Worm (Caenorhabditis elegans) whole organism, early embryonic: Measurements from ENCODE around the gene hsp-4.

Source experiments
- B0310.2 ChIP-seq: sonication (generic microtip); optimal IDR thresholded peaks from 2 replicates; lab custom pipeline; 2016; ENCODE audit warnings: mild to moderate bottlenecking, missing genetic modification characterization, missing compliant biosample characterization
- F13C5.2 ChIP-seq: sonication (generic microtip); optimal IDR thresholded peaks from 2 replicates; lab custom pipeline; 2017; ENCODE audit warnings: mild to moderate bottlenecking, missing genetic modification characterization, inconsistent platforms, missing compliant biosample characterization
- aly-1 ChIP-seq: sonication (generic microtip); optimal IDR thresholded peaks from 2 replicates; lab custom pipeline; 2016; ENCODE audit warnings: missing genetic modification characterization, missing compliant biosample characterization
- ama-1 ChIP-seq: fragments of 150-350 bp; optimal IDR thresholded peaks from 2 replicates; lab custom pipeline; 2014
- ceh-13 ChIP-seq: fragments of 200-800 bp; sonication (Bioruptor generic); optimal IDR thresholded peaks from 2 replicates; lab custom pipeline; 2018; ENCODE audit warnings: mild to moderate bottlenecking, missing genetic modification characterization, missing compliant biosample characterization
- ceh-36 ChIP-seq: sonication (generic microtip); optimal IDR thresholded peaks from 2 replicates; lab custom pipeline; 2016; ENCODE audit warnings: missing genetic modification characterization, inconsistent platforms, missing compliant biosample characterization
- ets-7 ChIP-seq: sonication (generic microtip); optimal IDR thresholded peaks from 2 replicates; lab custom pipeline; 2016; ENCODE audit warnings: missing genotype, missing genetic modification characterization, missing compliant biosample characterization
- flt-1 ChIP-seq: fragments of 200-800 bp; sonication (Bioruptor generic); IDR thresholded peaks from 2 replicates; pipeline ENCODE4 v1.3.6; 2022; ENCODE audit warnings: missing genetic modification characterization, missing compliant biosample characterization
- hmbx-1 ChIP-seq: sonication (generic microtip); optimal IDR thresholded peaks from 2 replicates; lab custom pipeline; 2016; ENCODE audit warnings: mild to moderate bottlenecking, missing genetic modification characterization, missing compliant biosample characterization
- hmg-4 ChIP-seq: fragments of 200-800 bp; sonication (Bioruptor generic); optimal IDR thresholded peaks from 2 replicates; lab custom pipeline; 2018; ENCODE audit warnings: mild to moderate bottlenecking, missing genetic modification characterization, missing compliant biosample characterization
- hnd-1 ChIP-seq: sonication (generic microtip); optimal IDR thresholded peaks from 2 replicates; lab custom pipeline; 2016; ENCODE audit warnings: missing genetic modification characterization, missing compliant biosample characterization
- pes-1 ChIP-seq: fragments of 200-800 bp; sonication (Bioruptor generic); IDR thresholded peaks from 2 replicates; pipeline ENCODE4 v1.3.6; 2022; ENCODE audit warnings: missing genetic modification reagents, missing genetic modification characterization, missing compliant biosample characterization
- scrt-1 ChIP-seq: fragments of 200-800 bp; sonication (Bioruptor generic); IDR thresholded peaks from 2 replicates; pipeline ENCODE4 v1.3.6; 2022; ENCODE audit warnings: missing genetic modification characterization, missing compliant biosample characterization
- sea-1 ChIP-seq: fragments of 200-800 bp; sonication (Bioruptor generic); conservative IDR thresholded peaks from 2 replicates; pipeline ENCODE4 v1.3.6; 2022; ENCODE audit warnings: missing genetic modification characterization, missing compliant biosample characterization
- tbx-11 ChIP-seq: fragments of 200-800 bp; sonication (Bioruptor generic); IDR thresholded peaks from 2 replicates; pipeline ENCODE4 v1.3.6; 2022; ENCODE audit warnings: missing genetic modification characterization, missing compliant biosample characterization
- tbx-37 ChIP-seq: fragments of 200-800 bp; sonication (Bioruptor generic); conservative IDR thresholded peaks from 2 replicates; pipeline ENCODE4 v1.3.6; 2022; ENCODE audit warnings: missing genetic modification reagents, missing genetic modification characterization, missing compliant biosample characterization
- tra-4 ChIP-seq: sonication (generic microtip); optimal IDR thresholded peaks from 2 replicates; lab custom pipeline; 2017; ENCODE audit warnings: missing genetic modification characterization, missing compliant biosample characterization

Gene hsp-4

ce11 chrII:7356773-7357172 lies 4.3 kb upstream of the hsp-4 start:
- TF ChIP-seq ets-7: no peak
- no peak for TF ChIP-seq tbx-37 (GFP tag; lab: Robert Waterston, UW)
- TF ChIP-seq pes-1 (GFP tag; lab: Robert Waterston, UW): no peak
- TF ChIP-seq scrt-1 (GFP tag; lab: Robert Waterston, UW): no peak
- TF ChIP-seq B0310.2 (tag; lab: Kevin White, UChicago): no peak

ce11 chrII:7356326-7356725 lies 3.9 kb upstream of the hsp-4 start, which contains the start of gene haf-2:
TSS of gene haf-2 (minus strand) at chrII:7356426.
- TF ChIP-seq ceh-13 (GFP tag; lab: Kevin White, UChicago) (no peak), B0310.2 (tag; lab: Kevin White, UChicago) (no peak), tbx-11 (GFP tag; lab: Robert Waterston, UW) (no peak), ets-7 (no peak), ama-1 (no peak), aly-1 (tag; lab: Kevin White, UChicago) (no peak), tbx-37 (GFP tag; lab: Robert Waterston, UW) (no peak), scrt-1 (GFP tag; lab: Robert Waterston, UW) (no peak), F13C5.2 (no peak)

DNA sequence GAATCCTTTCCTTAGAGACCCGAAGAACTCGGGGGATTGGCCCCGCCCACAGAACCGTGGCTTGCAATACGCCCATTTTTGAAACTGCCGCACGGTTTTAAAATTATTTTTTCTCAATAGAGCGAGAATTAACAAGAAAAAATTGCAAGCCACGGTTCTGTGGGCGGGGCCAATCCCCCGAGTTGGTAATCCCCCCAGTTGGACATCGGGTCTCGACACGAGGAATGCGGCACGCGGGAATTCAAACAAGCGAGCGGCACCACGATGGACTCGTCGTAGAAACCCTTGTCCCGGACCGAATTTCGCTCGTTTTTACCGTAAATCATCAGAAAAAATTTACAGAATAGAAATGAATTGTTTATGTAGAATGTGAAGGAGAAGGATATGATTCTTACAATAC lies 582 bp upstream of the hsp-4 start:
- peak; percentile 12 for TF ChIP-seq ceh-36 (tag; lab: Kevin White, UChicago)
- no peak for TF ChIP-seq hmg-4 (GFP tag; lab: Kevin White, UChicago)

- TF ChIP-seq flt-1 (GFP tag; lab: Robert Waterston, UW) (no peak), pes-1 (GFP tag; lab: Robert Waterston, UW) (no peak), hmbx-1 (tag; lab: Kevin White, UChicago) (no peak), ama-1 (no peak), aly-1 (tag; lab: Kevin White, UChicago) (no peak), sea-1 (no peak), scrt-1 (GFP tag; lab: Robert Waterston, UW) (no peak), ceh-13 (GFP tag; lab: Kevin White, UChicago) (no peak), hmg-4 (GFP tag; lab: Kevin White, UChicago) (no peak), F13C5.2 (no peak), tbx-11 (GFP tag; lab: Robert Waterston, UW) (no peak), tbx-37 (GFP tag; lab: Robert Waterston, UW) (no peak)
Observed at ce11 chrII:7348063-7348462, 4.4 kb downstream of the hsp-4 start.

ce11 chrII:7345858-7346257 lies 6.6 kb downstream of the hsp-4 start:
- TF ChIP-seq hmg-4 (GFP tag; lab: Kevin White, UChicago): no peak
- no peak for TF ChIP-seq scrt-1 (GFP tag; lab: Robert Waterston, UW)
- TF ChIP-seq ets-7: no peak
- TF ChIP-seq hmbx-1 (tag; lab: Kevin White, UChicago): no peak
- TF ChIP-seq flt-1 (GFP tag; lab: Robert Waterston, UW): no peak
- no peak for TF ChIP-seq ama-1
- TF ChIP-seq B0310.2 (tag; lab: Kevin White, UChicago): no peak
- TF ChIP-seq ceh-13 (GFP tag; lab: Kevin White, UChicago): no peak
- TF ChIP-seq tbx-37 (GFP tag; lab: Robert Waterston, UW): no peak
- no peak for TF ChIP-seq hnd-1 (tag; lab: Kevin White, UChicago)
- TF ChIP-seq aly-1 (tag; lab: Kevin White, UChicago): no peak
- no peak for TF ChIP-seq pes-1 (GFP tag; lab: Robert Waterston, UW)
- no peak for TF ChIP-seq sea-1
- no peak for TF ChIP-seq tbx-11 (GFP tag; lab: Robert Waterston, UW)
- no peak for TF ChIP-seq tra-4
- no peak for TF ChIP-seq F13C5.2
- no peak for TF ChIP-seq ceh-36 (tag; lab: Kevin White, UChicago)

ce11 chrII:7343668-7344067 lies 8.8 kb downstream of the hsp-4 start:
- TF ChIP-seq tbx-11 (GFP tag; lab: Robert Waterston, UW) (no peak), hmbx-1 (tag; lab: Kevin White, UChicago) (no peak), scrt-1 (GFP tag; lab: Robert Waterston, UW) (no peak), flt-1 (GFP tag; lab: Robert Waterston, UW) (no peak), aly-1 (tag; lab: Kevin White, UChicago) (no peak), pes-1 (GFP tag; lab: Robert Waterston, UW) (no peak), hmg-4 (GFP tag; lab: Kevin White, UChicago) (no peak), B0310.2 (tag; lab: Kevin White, UChicago) (no peak), hnd-1 (tag; lab: Kevin White, UChicago) (no peak), F13C5.2 (no peak)

- TF ChIP-seq hnd-1 (tag; lab: Kevin White, UChicago): no peak
Observed at ce11 chrII:7342884-7343283, 9.6 kb downstream of the hsp-4 start.

DNA sequence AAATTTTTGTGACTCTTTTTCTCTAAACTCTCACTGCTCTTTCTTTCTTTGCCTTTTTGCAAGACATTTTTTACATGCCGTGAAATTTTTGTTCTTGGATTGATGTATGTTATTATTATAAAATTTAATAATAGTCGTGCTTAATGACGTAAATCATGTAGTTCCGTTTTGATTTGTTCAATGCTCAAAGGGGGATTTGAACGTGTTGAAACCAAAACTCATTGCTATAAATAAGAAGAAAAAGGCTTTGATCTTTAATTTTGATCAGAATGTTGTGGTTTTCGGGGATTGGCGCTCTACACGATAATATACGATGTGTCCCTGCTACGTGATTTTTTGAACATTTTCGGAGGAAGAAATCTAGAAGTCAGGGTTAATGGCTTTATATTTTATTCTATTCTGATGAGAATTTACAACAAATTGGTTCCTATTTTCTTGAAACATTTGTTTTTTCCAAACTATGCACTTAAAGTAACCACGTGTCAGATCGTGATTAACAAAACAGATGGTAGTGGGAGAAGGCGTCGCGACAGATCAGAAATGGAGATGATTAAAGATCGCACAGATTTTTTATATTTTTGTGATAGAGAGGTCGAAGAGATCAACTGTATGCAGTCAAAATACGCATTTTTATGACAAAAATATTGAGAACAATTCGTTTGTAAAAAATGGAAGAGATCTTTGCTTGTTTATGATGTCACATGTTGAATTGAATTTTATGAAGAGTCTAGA lies 10.7 kb downstream of the hsp-4 start:
- TF ChIP-seq aly-1 (tag; lab: Kevin White, UChicago): no peak
- TF ChIP-seq sea-1: no peak
- TF ChIP-seq tbx-11 (GFP tag; lab: Robert Waterston, UW): no peak
- TF ChIP-seq ama-1: no peak
- TF ChIP-seq tbx-37 (GFP tag; lab: Robert Waterston, UW): no peak
- TF ChIP-seq ceh-13 (GFP tag; lab: Kevin White, UChicago): no peak
- no peak for TF ChIP-seq ets-7
- TF ChIP-seq scrt-1 (GFP tag; lab: Robert Waterston, UW): no peak
- TF ChIP-seq pes-1 (GFP tag; lab: Robert Waterston, UW): no peak
- no peak for TF ChIP-seq hmg-4 (GFP tag; lab: Kevin White, UChicago)
- no peak for TF ChIP-seq hnd-1 (tag; lab: Kevin White, UChicago)
- no peak for TF ChIP-seq ceh-36 (tag; lab: Kevin White, UChicago)
- TF ChIP-seq tra-4: no peak
- no peak for TF ChIP-seq hmbx-1 (tag; lab: Kevin White, UChicago)
- no peak for TF ChIP-seq B0310.2 (tag; lab: Kevin White, UChicago)
- TF ChIP-seq F13C5.2: no peak
- no peak for TF ChIP-seq flt-1 (GFP tag; lab: Robert Waterston, UW)
